Comparison of ENCODE assay signal across 5 worm cellular contexts in the genomic region with DNA sequence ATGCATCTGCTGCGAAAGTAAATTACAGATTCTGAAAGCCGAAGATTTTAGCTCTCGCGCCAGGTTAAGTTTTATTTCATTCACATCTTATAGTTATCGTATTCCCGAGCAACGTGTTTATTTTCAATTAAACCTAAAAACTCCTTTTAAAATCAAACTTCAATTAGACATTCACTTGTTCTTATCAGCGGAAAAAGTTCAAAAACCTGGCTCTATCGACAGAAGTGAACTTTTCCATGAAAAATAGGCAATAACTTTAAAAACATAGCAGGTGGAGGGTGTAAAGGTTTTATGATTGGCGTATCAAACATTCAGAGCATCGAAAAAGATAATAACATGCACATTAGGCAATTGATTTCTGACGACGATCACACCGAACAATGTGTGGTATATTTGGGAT.
TF ChIP-seq lines count a peak whose summit lies in the region.

ppat-1 (plus strand) TSS at position 316 of the 400 bp plus-strand sequence.

TF ChIP-seq in whole organism, L1 larva, 84 proteins besides CTCF, POLR2A, EP300 and RAD21:
- TF ChIP-seq ceh-8 (GFP tag; optimal IDR thresholded peaks at IDR 0.05; lab: Kevin White, UChicago) (peak; percentile 2), ceh-88 (GFP tag; IDR thresholded peaks at IDR 0.05; lab: Robert Waterston, UW) (no peak)

TF ChIP-seq in whole organism, L2 larva, 48 proteins besides CTCF, POLR2A, EP300 and RAD21:
- TF ChIP-seq sma-3 (GFP tag; optimal IDR thresholded peaks at IDR 0.05; lab: Kevin White, UChicago), result no peak
- no peak for TF ChIP-seq nhr-237 (tag; optimal IDR thresholded peaks at IDR 0.05; lab: Kevin White, UChicago)
- peak; percentile 10 for TF ChIP-seq fos-1 (tag; optimal IDR thresholded peaks at IDR 0.05; lab: Kevin White, UChicago)
- no peak for TF ChIP-seq lin-39 (tag; optimal IDR thresholded peaks at IDR 0.05; lab: Kevin White, UChicago)
- no peak for TF ChIP-seq skn-1 (tag; optimal IDR thresholded peaks at IDR 0.05; lab: Kevin White, UChicago)
- no peak for TF ChIP-seq nhr-11 (tag; optimal IDR thresholded peaks at IDR 0.05; lab: Kevin White, UChicago)
- TF ChIP-seq nhr-129 (tag; optimal IDR thresholded peaks at IDR 0.05; lab: Kevin White, UChicago), result no peak

TF ChIP-seq in whole organism, L3 larva, 47 proteins besides CTCF, POLR2A, EP300 and RAD21:
- TF ChIP-seq fos-1 (tag; optimal IDR thresholded peaks at IDR 0.05; lab: Kevin White, UChicago) (no peak), mdl-1 (tag; optimal IDR thresholded peaks at IDR 0.05; lab: Kevin White, UChicago) (no peak), ceh-16 (tag; optimal IDR thresholded peaks at IDR 0.05; lab: Kevin White, UChicago) (no peak), elt-1 (tag; optimal IDR thresholded peaks at IDR 0.05; lab: Kevin White, UChicago) (no peak), nhr-23 (tag; optimal IDR thresholded peaks at IDR 0.05; lab: Kevin White, UChicago) (no peak), elt-2 (tag; optimal IDR thresholded peaks at IDR 0.05; lab: Kevin White, UChicago) (peak; percentile 41)

TF ChIP-seq in whole organism, L4 larva, 104 proteins besides CTCF, POLR2A, EP300 and RAD21:
- TF ChIP-seq fkh-10 (GFP tag; optimal IDR thresholded peaks at IDR 0.05; lab: Kevin White, UChicago) (no peak), tag-97 (GFP tag; IDR thresholded peaks at IDR 0.05; lab: Robert Waterston, UW) (no peak), mdt-29 (GFP tag; IDR thresholded peaks at IDR 0.05; lab: Robert Waterston, UW) (no peak), madf-9 (GFP tag; conservative IDR thresholded peaks at IDR 0.05; lab: Robert Waterston, UW) (no peak), ces-1 (GFP tag; optimal IDR thresholded peaks at IDR 0.05; lab: Kevin White, UChicago) (no peak), nhr-102 (tag; optimal IDR thresholded peaks at IDR 0.05; lab: Kevin White, UChicago) (no peak), hif-1 (tag; optimal IDR thresholded peaks at IDR 0.05; lab: Kevin White, UChicago) (no peak), Y75B8A.6 (GFP tag; IDR thresholded peaks at IDR 0.05; lab: Robert Waterston, UW) (no peak), php-3 (GFP tag; IDR thresholded peaks at IDR 0.05; lab: Robert Waterston, UW) (0 out of 2 replicates have a peak, but pooled peaks have one; percentile 14), mxl-3 (GFP tag; optimal IDR thresholded peaks at IDR 0.05; lab: Kevin White, UChicago) (no peak), daf-16 (GFP tag; optimal IDR thresholded peaks at IDR 0.05; lab: Kevin White, UChicago) (no peak), daf-16 (tag; optimal IDR thresholded peaks at IDR 0.05; lab: Kevin White, UChicago) (peak; percentile 73), Y105C5A.15 (GFP tag; IDR thresholded peaks at IDR 0.05; lab: Robert Waterston, UW) (no peak), aha-1 (tag; lab: Kevin White, UChicago) (peak; percentile 75), saeg-2 (GFP tag; IDR thresholded peaks at IDR 0.05; lab: Robert Waterston, UW) (no peak)
TF ChIP-seq in whole organism, L4 larva: peak in this region for 3.

TF ChIP-seq in whole organism, young adult, 124 proteins besides CTCF, POLR2A, EP300 and RAD21:
- TF ChIP-seq sdz-38 (tag; optimal IDR thresholded peaks at IDR 0.05; lab: Kevin White, UChicago) (no peak), nhr-80 (tag; optimal IDR thresholded peaks at IDR 0.05; lab: Kevin White, UChicago) (peak; percentile 51)
